Worm (Caenorhabditis elegans) whole organism, L1 larva: ENCODE results near the gene acs-6.
A peak's percentile ranks its signal among the peaks of the same experiment; 100 is the strongest.

ENCODE experiments used
- C16A3.4 ChIP-seq: fragments of 150-350 bp; optimal IDR thresholded peaks from 2 replicates; lab custom pipeline; 2014; ENCODE audit warnings: missing biosample characterization, missing genetic modification characterization
- C34B4.2 ChIP-seq: sonication (generic microtip); optimal IDR thresholded peaks from 2 replicates; lab custom pipeline; 2017; ENCODE audit warnings: mild to moderate bottlenecking, missing genetic modification characterization, missing compliant biosample characterization
- F16B12.6 ChIP-seq: fragments of 150-350 bp; optimal IDR thresholded peaks from 2 replicates; lab custom pipeline; 2014; ENCODE audit warnings: missing biosample characterization, missing genetic modification characterization
- alr-1 ChIP-seq: fragments of 200-800 bp; sonication (Bioruptor generic); optimal IDR thresholded peaks from 2 replicates; lab custom pipeline; 2018; ENCODE audit warnings: borderline replicate concordance, mild to moderate bottlenecking, missing genetic modification characterization, missing compliant biosample characterization
- ama-1 ChIP-seq: fragments of 150-350 bp; optimal IDR thresholded peaks from 2 replicates; lab custom pipeline; 2014
- blmp-1 ChIP-seq: fragments of 150-350 bp; optimal IDR thresholded peaks from 2 replicates; lab custom pipeline; 2014; ENCODE audit warnings: missing biosample characterization, missing genetic modification characterization
- ceh-63 ChIP-seq: fragments of 200-800 bp; sonication (Bioruptor generic); optimal IDR thresholded peaks from 2 replicates; lab custom pipeline; 2018; ENCODE audit warnings: mild to moderate bottlenecking, missing genetic modification characterization, missing compliant biosample characterization
- ceh-8 ChIP-seq: fragments of 200-800 bp; sonication (Bioruptor generic); optimal IDR thresholded peaks from 2 replicates; lab custom pipeline; 2018; ENCODE audit warnings: mild to moderate bottlenecking, missing genetic modification characterization, moderate library complexity, missing compliant biosample characterization
- ceh-82 ChIP-seq, 3 experiments: fragments of 150-350 bp in 1 of 3; sonication (generic microtip) in 2 of 3; optimal IDR thresholded peaks; 2 replicates each; lab custom pipeline; 2014 to 2017; ENCODE audit warnings: missing biosample characterization in 3 of 3, missing genetic modification characterization in 3 of 3
- ceh-88 ChIP-seq: fragments of 200-800 bp; sonication (Bioruptor generic); IDR thresholded peaks from 2 replicates; pipeline ENCODE4 v1.3.6; 2022; ENCODE audit warnings: missing genetic modification characterization, missing compliant biosample characterization
- ceh-90 ChIP-seq: sonication (generic microtip); optimal IDR thresholded peaks from 2 replicates; lab custom pipeline; 2016; ENCODE audit warnings: missing genetic modification characterization, missing compliant biosample characterization
- ces-1 ChIP-seq: fragments of 150-350 bp; optimal IDR thresholded peaks from 2 replicates; lab custom pipeline; 2014; ENCODE audit warnings: missing biosample characterization, missing genetic modification reagents, missing genetic modification characterization
- dsc-1 ChIP-seq: sonication (generic microtip); optimal IDR thresholded peaks from 2 replicates; lab custom pipeline; 2016; ENCODE audit warnings: mild to moderate bottlenecking, missing genetic modification characterization, missing compliant biosample characterization
- efl-1 ChIP-seq, 4 experiments: fragments of 150-350 bp; optimal IDR thresholded peaks in 3 of 4; peaks in 1 of 4; 1 replicate in 1 of 4; 2 replicates in 3 of 4; lab custom pipeline; 2014; ENCODE audit warnings: missing biosample characterization in 2 of 4, missing genetic modification characterization in 2 of 4, missing genetic modification reagents in 2 of 4
- efl-3 ChIP-seq: fragments of 200-800 bp; sonication (Bioruptor generic); optimal IDR thresholded peaks from 2 replicates; lab custom pipeline; 2018; ENCODE audit warnings: mild to moderate bottlenecking, missing genetic modification characterization, missing compliant biosample characterization
- elt-2 ChIP-seq: sonication (generic microtip); optimal IDR thresholded peaks from 2 replicates; lab custom pipeline; 2016; ENCODE audit warnings: missing genetic modification characterization, mild to moderate bottlenecking, inconsistent platforms, missing compliant biosample characterization, missing genetic modification reagents
- ets-5 ChIP-seq: fragments of 200-800 bp; sonication (Bioruptor generic); IDR thresholded peaks from 2 replicates; pipeline ENCODE4 v1.3.6; 2022; ENCODE audit warnings: missing genetic modification characterization, missing compliant biosample characterization
- fkh-8 ChIP-seq: sonication (generic microtip); optimal IDR thresholded peaks from 2 replicates; lab custom pipeline; 2016; ENCODE audit warnings: mild to moderate bottlenecking, missing genetic modification characterization, missing compliant biosample characterization
- fos-1 ChIP-seq: fragments of 150-350 bp; optimal IDR thresholded peaks from 2 replicates; lab custom pipeline; 2014; ENCODE audit warnings: missing biosample characterization, missing genetic modification characterization
- grh-1 ChIP-seq: fragments of 200-800 bp; sonication (Bioruptor generic); IDR thresholded peaks from 2 replicates; pipeline ENCODE4 v1.3.6; 2022; ENCODE audit warnings: missing genetic modification reagents, missing genetic modification characterization, missing compliant biosample characterization
- irx-1 ChIP-seq: sonication (generic microtip); optimal IDR thresholded peaks from 2 replicates; lab custom pipeline; 2016; ENCODE audit warnings: missing genetic modification characterization, missing compliant biosample characterization
- jun-1 ChIP-seq: fragments of 150-350 bp; optimal IDR thresholded peaks from 2 replicates; lab custom pipeline; 2014; ENCODE audit warnings: missing biosample characterization, missing genetic modification reagents, missing genetic modification characterization
- lin-13 ChIP-seq: fragments of 150-350 bp; optimal IDR thresholded peaks from 2 replicates; lab custom pipeline; 2014; ENCODE audit warnings: missing biosample characterization, missing genetic modification reagents, missing genetic modification characterization
- lin-15B ChIP-seq: fragments of 150-350 bp; sonication (generic microtip); optimal IDR thresholded peaks from 3 replicates; lab custom pipeline; 2014; ENCODE audit warnings: missing biosample characterization, missing genetic modification characterization
- lin-35 ChIP-seq, 2 experiments: fragments of 150-350 bp; optimal IDR thresholded peaks; 2 replicates each; lab custom pipeline; 2014; ENCODE audit warnings: missing biosample characterization in 2 of 2, missing genetic modification characterization in 2 of 2, missing genetic modification reagents in 2 of 2
- lin-39 ChIP-seq: fragments of 150-350 bp; optimal IDR thresholded peaks from 2 replicates; lab custom pipeline; 2014; ENCODE audit warnings: missing biosample characterization, missing genetic modification reagents, missing genetic modification characterization
- mef-2 ChIP-seq: fragments of 150-350 bp; optimal IDR thresholded peaks from 2 replicates; lab custom pipeline; 2014; ENCODE audit warnings: missing biosample characterization, missing genetic modification characterization
- mep-1 ChIP-seq: fragments of 150-350 bp; optimal IDR thresholded peaks from 2 replicates; lab custom pipeline; 2014; ENCODE audit warnings: missing biosample characterization, missing genetic modification characterization
- nhr-11 ChIP-seq: fragments of 150-350 bp; optimal IDR thresholded peaks from 2 replicates; lab custom pipeline; 2014; ENCODE audit warnings: missing biosample characterization, missing genetic modification characterization
- nhr-237 ChIP-seq: fragments of 150-350 bp; optimal IDR thresholded peaks from 2 replicates; lab custom pipeline; 2014; ENCODE audit warnings: missing biosample characterization, missing genetic modification characterization
- nhr-47 ChIP-seq: sonication (generic microtip); optimal IDR thresholded peaks from 2 replicates; lab custom pipeline; 2016; ENCODE audit warnings: mild to moderate bottlenecking, missing genetic modification characterization, moderate library complexity, missing compliant biosample characterization
- nhr-76 ChIP-seq: sonication (generic microtip); optimal IDR thresholded peaks from 2 replicates; lab custom pipeline; 2017; ENCODE audit warnings: missing biosample characterization, missing genetic modification characterization
- nhr-84 ChIP-seq: sonication (generic microtip); optimal IDR thresholded peaks from 2 replicates; lab custom pipeline; 2017; ENCODE audit warnings: missing biosample characterization, missing genetic modification characterization
- nhr-85 ChIP-seq: sonication (generic microtip); peaks from one replicate; lab custom pipeline; 2016; ENCODE audit warnings: missing genetic modification characterization, inconsistent platforms, missing compliant biosample characterization
- nhr-90 ChIP-seq: sonication (generic microtip); optimal IDR thresholded peaks from 2 replicates; lab custom pipeline; 2016; ENCODE audit warnings: mild to moderate bottlenecking, missing genetic modification characterization, missing compliant biosample characterization; ENCODE audit not compliant: poor library complexity
- pag-3 ChIP-seq: sonication (generic microtip); optimal IDR thresholded peaks from 2 replicates; lab custom pipeline; 2017; ENCODE audit warnings: missing genetic modification characterization, mild to moderate bottlenecking, missing compliant biosample characterization, antibody characterized with exemption, borderline replicate concordance; ENCODE audit not compliant: insufficient read depth
- pax-3 ChIP-seq: fragments of 200-800 bp; sonication (Bioruptor generic); optimal IDR thresholded peaks from 2 replicates; lab custom pipeline; 2018; ENCODE audit warnings: mild to moderate bottlenecking, missing genetic modification characterization, moderate library complexity, missing compliant biosample characterization
- pqm-1 ChIP-seq: sonication (generic microtip); optimal IDR thresholded peaks from 3 replicates; lab custom pipeline; 2017; ENCODE audit warnings: missing biosample characterization, missing genetic modification characterization
- rnt-1 ChIP-seq: sonication (generic microtip); optimal IDR thresholded peaks from 2 replicates; lab custom pipeline; 2016; ENCODE audit warnings: mild to moderate bottlenecking, missing genetic modification characterization, moderate library complexity, missing compliant biosample characterization
- skn-1 ChIP-seq: fragments of 150-350 bp; optimal IDR thresholded peaks from 2 replicates; lab custom pipeline; 2014; ENCODE audit warnings: missing biosample characterization, missing genetic modification characterization
- snpc-4 ChIP-seq: fragments of 150-350 bp; optimal IDR thresholded peaks from 2 replicates; lab custom pipeline; 2014; ENCODE audit warnings: missing biosample characterization, missing genetic modification characterization
- sup-37 ChIP-seq: fragments of 200-800 bp; sonication (Bioruptor generic); optimal IDR thresholded peaks from 2 replicates; lab custom pipeline; 2018; ENCODE audit warnings: mild to moderate bottlenecking, missing genetic modification characterization, missing compliant biosample characterization
- tlp-1 ChIP-seq: fragments of 150-350 bp; optimal IDR thresholded peaks from 2 replicates; lab custom pipeline; 2014; ENCODE audit warnings: missing biosample characterization, missing genetic modification characterization
- unc-130 ChIP-seq: fragments of 150-350 bp; optimal IDR thresholded peaks from 2 replicates; lab custom pipeline; 2017; ENCODE audit warnings: missing biosample characterization, missing genetic modification characterization, inconsistent platforms
- unc-62 ChIP-seq: fragments of 150-350 bp; optimal IDR thresholded peaks from 2 replicates; lab custom pipeline; 2014; ENCODE audit warnings: missing biosample characterization, missing genetic modification reagents, missing genetic modification characterization
- unc-86 ChIP-seq: sonication (generic microtip); optimal IDR thresholded peaks from 2 replicates; lab custom pipeline; 2016; ENCODE audit warnings: missing genetic modification characterization, missing compliant biosample characterization
- unc-98 ChIP-seq: fragments of 200-800 bp; sonication (Bioruptor generic); IDR thresholded peaks from 2 replicates; pipeline ENCODE4 v1.3.6; 2022; ENCODE audit warnings: missing genetic modification characterization, missing compliant biosample characterization
- vab-15 ChIP-seq: sonication (generic microtip); optimal IDR thresholded peaks from 2 replicates; lab custom pipeline; 2017; ENCODE audit warnings: missing genotype, mild to moderate bottlenecking, missing genetic modification characterization, missing compliant biosample characterization
- xbp-1 ChIP-seq: sonication (generic microtip); optimal IDR thresholded peaks from 2 replicates; lab custom pipeline; 2016; ENCODE audit warnings: missing genetic modification characterization, missing compliant biosample characterization
- zag-1 ChIP-seq: fragments of 150-350 bp; optimal IDR thresholded peaks from 2 replicates; lab custom pipeline; 2014; ENCODE audit warnings: missing biosample characterization, missing genetic modification characterization
- zip-4 ChIP-seq: fragments of 200-800 bp; sonication (Bioruptor generic); optimal IDR thresholded peaks from 2 replicates; lab custom pipeline; 2018; ENCODE audit warnings: mild to moderate bottlenecking, missing genetic modification characterization, moderate library complexity, missing compliant biosample characterization

Gene acs-6

ce11 chrII:7104794-7105613, 43.2 kb downstream of the acs-6 start, which contains the start of the genes farl-11 and rpl-33 (continued):
- TF ChIP-seq fkh-8 (tag; lab: Kevin White, UChicago) (peak; percentile 85), skn-1 (tag; lab: Kevin White, UChicago) (peak; percentile 93), fos-1 (peak; percentile 89), pag-3 (no peak), jun-1 (tag; lab: Kevin White, UChicago) (peak; percentile 60), nhr-85 (tag; lab: Kevin White, UChicago) (peak; percentile 90), nhr-47 (tag; lab: Kevin White, UChicago) (peak; percentile 83), ceh-63 (no peak), snpc-4 (peak; percentile 73), C16A3.4 (tag; lab: Kevin White, UChicago) (peak; percentile 95), unc-62 (GFP tag; lab: Kevin White, UChicago) (no peak), nhr-11 (tag; lab: Kevin White, UChicago) (peak; percentile 39), unc-130 (peak; percentile 89), ceh-88 (GFP tag; lab: Robert Waterston, UW) (peak; percentile 26; the same call in 1 of the 2 replicates), ces-1 (GFP tag; lab: Kevin White, UChicago) (no peak), nhr-90 (peak; percentile 68), mep-1 (peak; percentile 96), irx-1 (peak; percentile 43), xbp-1 (peak; percentile 81), vab-15 (no peak), rnt-1 (peak; percentile 78), lin-39 (tag; lab: Kevin White, UChicago) (peak; percentile 30), ets-5 (GFP tag; lab: Robert Waterston, UW) (no peak), nhr-237 (tag; lab: Kevin White, UChicago) (peak; percentile 87), mef-2 (tag; lab: Kevin White, UChicago) (no peak), nhr-76 (tag; lab: Kevin White, UChicago) (no peak), pax-3 (tag; lab: Kevin White, UChicago) (peak; percentile 34), efl-1 (optimal IDR thresholded peaks at IDR 0.05; lab: Kevin White, UChicago) (peak; percentile 84 to 86), efl-1 (GFP tag; optimal IDR thresholded peaks at IDR 0.05 in 1 of 2; lab: Kevin White, UChicago) (peak; percentile 79 to 97), ama-1 (lab: Kevin White, UChicago) (peak; percentile 62), zag-1 (tag; lab: Kevin White, UChicago) (no peak), zip-4 (no peak), unc-86 (peak; percentile 68), grh-1 (GFP tag; lab: Robert Waterston, UW) (peak; percentile 53; the same call in 1 of the 2 replicates), unc-98 (no peak), ceh-8 (GFP tag; lab: Kevin White, UChicago) (no peak), C34B4.2 (tag; lab: Kevin White, UChicago) (no peak), ceh-82 (tag; optimal IDR thresholded peaks at IDR 0.05; lab: Kevin White, UChicago) (peak; percentile 77 to 92 (median 80)), elt-2 (tag; lab: Kevin White, UChicago) (peak; percentile 15), pqm-1 (tag; lab: Kevin White, UChicago) (no peak), lin-35 (GFP tag; optimal IDR thresholded peaks at IDR 0.05; lab: Kevin White, UChicago) (peak; percentile 83 to 93), alr-1 (tag; lab: Kevin White, UChicago) (no peak), dsc-1 (tag; lab: Kevin White, UChicago) (peak; percentile 64), efl-3 (GFP tag; lab: Kevin White, UChicago) (no peak), blmp-1 (peak; percentile 84), tlp-1 (tag; lab: Kevin White, UChicago) (no peak), sup-37 (GFP tag; lab: Kevin White, UChicago) (no peak), F16B12.6 (tag; lab: Kevin White, UChicago) (peak; percentile 70), lin-13 (GFP tag; lab: Kevin White, UChicago) (peak; percentile 79), nhr-84 (tag; lab: Kevin White, UChicago) (no peak), ceh-90 (tag; lab: Kevin White, UChicago) (no peak), lin-15B (peak; percentile 98)
